Worm (Caenorhabditis elegans) whole organism, midembryonic: ENCODE measurements around the gene ZK1290.7.

Source experiments
- flt-1 ChIP-seq: fragments of 200-800 bp; sonication (Bioruptor generic); IDR thresholded peaks from 2 replicates; pipeline ENCODE4 v1.3.6; 2022; ENCODE audit warnings: missing genetic modification characterization, missing compliant biosample characterization
- med-1 ChIP-seq: sonication (generic microtip); optimal IDR thresholded peaks from 2 replicates; lab custom pipeline; 2017; ENCODE audit warnings: missing genetic modification characterization, mild to moderate bottlenecking, missing compliant biosample characterization, antibody characterized with exemption, missing genetic modification reagents; ENCODE audit not compliant: insufficient read depth
- ref-1 ChIP-seq: fragments of 200-800 bp; sonication (Bioruptor generic); conservative IDR thresholded peaks from 2 replicates; pipeline ENCODE4 v1.3.6; 2022; ENCODE audit warnings: missing genetic modification reagents, missing genetic modification characterization, missing compliant biosample characterization
- tab-1 ChIP-seq: fragments of 200-800 bp; sonication (Bioruptor generic); IDR thresholded peaks from 2 replicates; pipeline ENCODE4 v1.3.6; 2022; ENCODE audit warnings: missing genetic modification characterization, missing compliant biosample characterization
- ztf-23 ChIP-seq: fragments of 200-800 bp; sonication (Bioruptor generic); IDR thresholded peaks from 2 replicates; pipeline ENCODE4 v1.3.6; 2022; ENCODE audit warnings: missing genetic modification reagents, missing genetic modification characterization, missing compliant biosample characterization
- ztf-29 ChIP-seq: fragments of 200-800 bp; sonication (Bioruptor generic); IDR thresholded peaks from 2 replicates; pipeline ENCODE4 v1.3.6; 2022; ENCODE audit warnings: missing genetic modification reagents, missing genetic modification characterization, missing compliant biosample characterization

DNA sequence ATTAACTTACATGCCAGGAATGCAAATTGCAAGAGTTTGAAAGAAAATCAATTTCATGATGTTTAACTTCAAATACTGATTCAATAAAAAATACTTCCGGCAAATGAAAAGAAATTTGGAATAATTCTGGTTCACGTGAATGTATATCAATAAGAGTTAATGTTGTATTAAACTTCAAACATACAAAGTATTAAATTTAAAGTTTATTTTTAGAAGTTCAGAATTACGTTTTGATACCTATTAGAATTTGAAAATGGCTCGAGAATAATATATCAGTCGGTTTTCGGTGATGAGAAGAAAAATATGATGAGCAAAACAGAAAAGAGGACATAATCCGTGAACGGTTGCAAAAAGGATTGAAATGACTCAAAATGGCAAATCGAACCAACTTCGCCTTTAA, 35.8 kb downstream of the ZK1290.7 start, which contains the start of gene D1022.9:
- TF ChIP-seq ztf-29 (GFP tag; lab: Robert Waterston, UW) = no peak
- no peak for TF ChIP-seq ref-1
- TF ChIP-seq flt-1 (GFP tag; lab: Robert Waterston, UW) = no peak
- TF ChIP-seq tab-1 = no peak
- no peak for TF ChIP-seq med-1
- TF ChIP-seq ztf-23 (GFP tag; lab: Robert Waterston, UW) = no peak
